Worm (Caenorhabditis elegans) whole organism, midembryonic: ENCODE data around the gene T08G5.1.

Experiments
- T22C8.4 ChIP-seq: fragments of 200-800 bp; sonication (Bioruptor generic); IDR thresholded peaks from 2 replicates; pipeline ENCODE4 v1.3.6; 2022; ENCODE audit warnings: missing genetic modification characterization, missing compliant biosample characterization
- cog-1 ChIP-seq: sonication (generic microtip); optimal IDR thresholded peaks from 2 replicates; lab custom pipeline; 2016; ENCODE audit warnings: missing genetic modification characterization, missing compliant biosample characterization
- flt-1 ChIP-seq: fragments of 200-800 bp; sonication (Bioruptor generic); IDR thresholded peaks from 2 replicates; pipeline ENCODE4 v1.3.6; 2022; ENCODE audit warnings: missing genetic modification characterization, missing compliant biosample characterization
- med-1 ChIP-seq: sonication (generic microtip); optimal IDR thresholded peaks from 2 replicates; lab custom pipeline; 2017; ENCODE audit warnings: missing genetic modification characterization, mild to moderate bottlenecking, missing compliant biosample characterization, antibody characterized with exemption, missing genetic modification reagents; ENCODE audit not compliant: insufficient read depth
- ref-1 ChIP-seq: fragments of 200-800 bp; sonication (Bioruptor generic); conservative IDR thresholded peaks from 2 replicates; pipeline ENCODE4 v1.3.6; 2022; ENCODE audit warnings: missing genetic modification reagents, missing genetic modification characterization, missing compliant biosample characterization
- tab-1 ChIP-seq: fragments of 200-800 bp; sonication (Bioruptor generic); IDR thresholded peaks from 2 replicates; pipeline ENCODE4 v1.3.6; 2022; ENCODE audit warnings: missing genetic modification characterization, missing compliant biosample characterization

- TF ChIP-seq med-1 (no peak), flt-1 (GFP tag; lab: Robert Waterston, UW) (no peak), cog-1 (tag; lab: Kevin White, UChicago) (no peak), ref-1 (GFP tag; lab: Robert Waterston, UW) (no peak), tab-1 (GFP tag; lab: Robert Waterston, UW) (no peak), T22C8.4 (GFP tag; lab: Robert Waterston, UW) (no peak)
These were observed 14.2 kb upstream of the T08G5.1 start for ce11 chrV:14004342-14004741.
